Comparison of ENCODE assay signal across 1 fruit fly cellular context in the genomic region with DNA sequence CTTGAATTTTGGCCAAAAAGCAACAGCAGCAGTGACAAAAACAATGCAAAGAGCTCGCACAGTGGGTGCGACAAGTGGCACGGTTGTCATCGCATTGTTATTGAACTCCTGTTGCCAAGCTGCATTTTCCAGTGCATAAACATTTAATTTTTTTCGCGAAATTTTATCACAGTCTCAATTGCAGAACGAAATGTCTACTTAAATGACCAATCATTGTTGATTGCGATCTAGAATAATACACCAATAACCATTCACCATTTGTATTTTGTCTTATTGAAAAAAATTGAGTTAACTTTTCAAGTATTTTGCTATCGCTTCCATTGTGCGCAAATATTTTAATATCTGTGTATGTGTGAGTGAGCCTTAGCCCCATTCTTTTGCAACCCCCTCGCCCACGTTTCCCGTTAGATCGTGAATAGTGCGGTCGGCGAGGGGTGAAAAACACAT.
A peak's percentile ranks its signal among the peaks of the same experiment; 100 is the strongest.
TF ChIP-seq lines count a peak whose summit lies in the region.

No protein-coding gene starts in this region.

TF ChIP-seq in whole organism, embryonic, 481 proteins besides CTCF, POLR2A, EP300 and RAD21 (continued from another document and continues in another):
- TF ChIP-seq lilli (GFP tag; optimal IDR thresholded peaks at IDR 0.05; lab: Kevin White, UChicago) (peak; percentile 41), peb (GFP tag; IDR thresholded peaks at IDR 0.05; lab: Robert Waterston, UW) (no peak), eve (GFP tag; optimal IDR thresholded peaks at IDR 0.05; lab: Kevin White, UChicago) (no peak), sisA (GFP tag; IDR thresholded peaks at IDR 0.05; lab: Robert Waterston, UW) (no peak), Rfx (GFP tag; IDR thresholded peaks at IDR 0.05; lab: Robert Waterston, UW) (peak; percentile 63), CG34376 (GFP tag; optimal IDR thresholded peaks at IDR 0.05; lab: Kevin White, UChicago) (no peak), CG3281 (GFP tag; optimal IDR thresholded peaks at IDR 0.05; lab: Kevin White, UChicago) (no peak), CG9932 (GFP tag; IDR thresholded peaks at IDR 0.05; lab: Robert Waterston, UW) (peak; percentile 59), CG12236 (GFP tag; optimal IDR thresholded peaks at IDR 0.05; lab: Kevin White, UChicago) (no peak), Stat92E (GFP tag; optimal IDR thresholded peaks at IDR 0.05; lab: Kevin White, UChicago) (no peak), NC2β (GFP tag; optimal IDR thresholded peaks at IDR 0.05; lab: Kevin White, UChicago) (no peak), CG5180 (GFP tag; optimal IDR thresholded peaks at IDR 0.05; lab: Kevin White, UChicago) (no peak), CG8089 (GFP tag; optimal IDR thresholded peaks at IDR 0.05; lab: Kevin White, UChicago) (no peak), CG11696 (GFP tag; IDR thresholded peaks at IDR 0.05; lab: Robert Waterston, UW) (no peak), Poxn (GFP tag; IDR thresholded peaks at IDR 0.05; lab: Robert Waterston, UW) (no peak), toy (GFP tag; IDR thresholded peaks at IDR 0.05; lab: Robert Waterston, UW) (no peak), ftz-f1 (GFP tag; optimal IDR thresholded peaks at IDR 0.05; lab: Kevin White, UChicago) (no peak), CG34422 (GFP tag; IDR thresholded peaks at IDR 0.05; lab: Robert Waterston, UW) (no peak; the same call in 2 of the 3 replicates), crp (GFP tag; optimal IDR thresholded peaks at IDR 0.05; lab: Kevin White, UChicago) (no peak), CG12155 (GFP tag; optimal IDR thresholded peaks at IDR 0.05; lab: Kevin White, UChicago) (peak; percentile 22), ken (GFP tag; IDR thresholded peaks at IDR 0.05; lab: Robert Waterston, UW) (no peak), Atf-2 (GFP tag; optimal IDR thresholded peaks at IDR 0.05; lab: Kevin White, UChicago) (peak; percentile 37), CG43689 (GFP tag; IDR thresholded peaks at IDR 0.05; lab: Robert Waterston, UW) (no peak), CG1647 (GFP tag; optimal IDR thresholded peaks at IDR 0.05; lab: Kevin White, UChicago) (no peak), CG13624 (GFP tag; optimal IDR thresholded peaks at IDR 0.05; lab: Kevin White, UChicago) (no peak), chm (GFP tag; IDR thresholded peaks at IDR 0.05; lab: Robert Waterston, UW) (no peak), CG17802 (tag; optimal IDR thresholded peaks at IDR 0.05; lab: Kevin White, UChicago) (no peak), Scr (GFP tag; IDR thresholded peaks at IDR 0.05; lab: Robert Waterston, UW; ENCODE audit: partially characterized antibody) (no peak), jumu (GFP tag; optimal IDR thresholded peaks at IDR 0.05; lab: Kevin White, UChicago) (peak; percentile 3), sqz (GFP tag; optimal IDR thresholded peaks at IDR 0.05; lab: Kevin White, UChicago) (no peak), CG4360 (GFP tag; IDR thresholded peaks at IDR 0.05; lab: Robert Waterston, UW) (no peak), NK7.1 (GFP tag; optimal IDR thresholded peaks at IDR 0.05; lab: Kevin White, UChicago) (peak; percentile 10), B-H2 (GFP tag; optimal IDR thresholded peaks at IDR 0.05; lab: Kevin White, UChicago) (no peak), Aef1 (GFP tag; IDR thresholded peaks at IDR 0.05; lab: Robert Waterston, UW) (no peak), CG42726 (GFP tag; IDR thresholded peaks at IDR 0.05; lab: Robert Waterston, UW; ENCODE audit: partially characterized antibody) (no peak), lov (optimal IDR thresholded peaks at IDR 0.05; lab: Kevin White, UChicago) (no peak), lov (GFP tag; IDR thresholded peaks at IDR 0.05; lab: Robert Waterston, UW) (no peak), tna (GFP tag; IDR thresholded peaks at IDR 0.05; lab: Robert Waterston, UW; ENCODE audit: partially characterized antibody) (no peak), CG33557 (GFP tag; optimal IDR thresholded peaks at IDR 0.05; lab: Kevin White, UChicago) (no peak), H2.0 (GFP tag; IDR thresholded peaks at IDR 0.05; lab: Robert Waterston, UW) (no peak), CG33213 (GFP tag; optimal IDR thresholded peaks at IDR 0.05; lab: Kevin White, UChicago) (no peak), eyg (GFP tag; optimal IDR thresholded peaks at IDR 0.05; lab: Kevin White, UChicago) (no peak), Hr3 (GFP tag; optimal IDR thresholded peaks at IDR 0.05; lab: Kevin White, UChicago) (no peak), nmo (GFP tag; optimal IDR thresholded peaks at IDR 0.05; lab: Kevin White, UChicago) (no peak), Myb (GFP tag; optimal IDR thresholded peaks at IDR 0.05; lab: Kevin White, UChicago) (peak; percentile 29), C15 (GFP tag; IDR thresholded peaks at IDR 0.05; lab: Robert Waterston, UW) (no peak), gro (GFP tag; optimal IDR thresholded peaks at IDR 0.05; lab: Kevin White, UChicago) (no peak), CG8359 (GFP tag; optimal IDR thresholded peaks at IDR 0.05; lab: Kevin White, UChicago; ENCODE audit: borderline replicate concordance) (no peak), Bteb2 (GFP tag; optimal IDR thresholded peaks at IDR 0.05; lab: Kevin White, UChicago) (no peak), cas (GFP tag; IDR thresholded peaks at IDR 0.05; lab: Robert Waterston, UW) (no peak), CG13424 (tag; optimal IDR thresholded peaks at IDR 0.05; lab: Kevin White, UChicago) (no peak), CG2875 (GFP tag; optimal IDR thresholded peaks at IDR 0.05; lab: Kevin White, UChicago) (no peak), bigmax (GFP tag; optimal IDR thresholded peaks at IDR 0.05; lab: Kevin White, UChicago) (no peak), pb (GFP tag; optimal IDR thresholded peaks at IDR 0.05; lab: Kevin White, UChicago) (peak; percentile 11), CG17568 (GFP tag; optimal IDR thresholded peaks at IDR 0.05; lab: Kevin White, UChicago) (no peak), Ptx1 (GFP tag; IDR thresholded peaks at IDR 0.05; lab: Robert Waterston, UW) (no peak), insv (GFP tag; optimal IDR thresholded peaks at IDR 0.05; lab: Kevin White, UChicago) (no peak), Awh (GFP tag; IDR thresholded peaks at IDR 0.05; lab: Robert Waterston, UW) (no peak), CG12769 (tag; optimal IDR thresholded peaks at IDR 0.05; lab: Kevin White, UChicago) (peak; percentile 44), Oaz (GFP tag; IDR thresholded peaks at IDR 0.05; lab: Robert Waterston, UW) (no peak), CG7987 (GFP tag; optimal IDR thresholded peaks at IDR 0.05; lab: Kevin White, UChicago) (no peak), gem (tag; optimal IDR thresholded peaks at IDR 0.05; lab: Kevin White, UChicago) (no peak), D19A (tag; optimal IDR thresholded peaks at IDR 0.05; lab: Kevin White, UChicago) (no peak), jing (GFP tag; optimal IDR thresholded peaks at IDR 0.05; lab: Kevin White, UChicago) (no peak), CG10366 (GFP tag; IDR thresholded peaks at IDR 0.05; lab: Robert Waterston, UW) (no peak), CoRest (tag; optimal IDR thresholded peaks at IDR 0.05; lab: Kevin White, UChicago) (peak; percentile 50), fru (optimal IDR thresholded peaks at IDR 0.05; lab: Kevin White, UChicago) (no peak), Sin3A (optimal IDR thresholded peaks at IDR 0.05; lab: Kevin White, UChicago) (no peak), CG1233 (GFP tag; optimal IDR thresholded peaks at IDR 0.05; lab: Kevin White, UChicago) (no peak), hbn (GFP tag; IDR thresholded peaks at IDR 0.05; lab: Robert Waterston, UW; ENCODE audit: partially characterized antibody) (no peak), Bdp1 (GFP tag; optimal IDR thresholded peaks at IDR 0.05; lab: Kevin White, UChicago) (no peak), sna (GFP tag; IDR thresholded peaks at IDR 0.05; lab: Robert Waterston, UW; ENCODE audit: partially characterized antibody) (no peak), CG3838 (GFP tag; optimal IDR thresholded peaks at IDR 0.05; lab: Kevin White, UChicago) (no peak), bowl (GFP tag; IDR thresholded peaks at IDR 0.05; lab: Robert Waterston, UW) (no peak), MBD-R2 (GFP tag; IDR thresholded peaks at IDR 0.05; lab: Robert Waterston, UW) (no peak), CG12219 (GFP tag; optimal IDR thresholded peaks at IDR 0.05; lab: Kevin White, UChicago) (no peak), CG3065 (GFP tag; optimal IDR thresholded peaks at IDR 0.05; lab: Kevin White, UChicago) (no peak), Six4 (GFP tag; optimal IDR thresholded peaks at IDR 0.05; lab: Kevin White, UChicago) (no peak), CG4282 (GFP tag; optimal IDR thresholded peaks at IDR 0.05; lab: Kevin White, UChicago) (peak; percentile 16), CG11504 (tag; optimal IDR thresholded peaks at IDR 0.05; lab: Kevin White, UChicago) (no peak), crol (GFP tag; IDR thresholded peaks at IDR 0.05; lab: Robert Waterston, UW) (peak; percentile 77), tx (GFP tag; optimal IDR thresholded peaks at IDR 0.05; lab: Kevin White, UChicago) (no peak), CG17328 (GFP tag; IDR thresholded peaks at IDR 0.05; lab: Robert Waterston, UW) (no peak), ind (GFP tag; optimal IDR thresholded peaks at IDR 0.05; lab: Kevin White, UChicago) (no peak), Jarid2 (GFP tag; optimal IDR thresholded peaks at IDR 0.05; lab: Kevin White, UChicago) (no peak), CG15696 (tag; optimal IDR thresholded peaks at IDR 0.05; lab: Kevin White, UChicago) (no peak), CG7745 (tag; optimal IDR thresholded peaks at IDR 0.05; lab: Kevin White, UChicago) (no peak), NC2α (GFP tag; optimal IDR thresholded peaks at IDR 0.05; lab: Kevin White, UChicago) (no peak), CG4707 (GFP tag; optimal IDR thresholded peaks at IDR 0.05; lab: Kevin White, UChicago) (no peak), Asciz (GFP tag; optimal IDR thresholded peaks at IDR 0.05; lab: Kevin White, UChicago) (no peak), NfI (GFP tag; optimal IDR thresholded peaks at IDR 0.05; lab: Kevin White, UChicago) (no peak), Elba2 (GFP tag; optimal IDR thresholded peaks at IDR 0.05; lab: Kevin White, UChicago) (no peak), p53 (GFP tag; optimal IDR thresholded peaks at IDR 0.05; lab: Kevin White, UChicago) (no peak), seq (GFP tag; IDR thresholded peaks at IDR 0.05; lab: Robert Waterston, UW) (no peak), HLH4C (GFP tag; IDR thresholded peaks at IDR 0.05; lab: Robert Waterston, UW; ENCODE audit: partially characterized antibody) (no peak), Sox100B (GFP tag; optimal IDR thresholded peaks at IDR 0.05; lab: Kevin White, UChicago) (no peak), CG7556 (GFP tag; optimal IDR thresholded peaks at IDR 0.05; lab: Kevin White, UChicago) (no peak), Lhr (GFP tag; optimal IDR thresholded peaks at IDR 0.05; lab: Kevin White, UChicago) (no peak), bbx (GFP tag; IDR thresholded peaks at IDR 0.05; lab: Robert Waterston, UW; ENCODE audit: partially characterized antibody) (no peak), gt (GFP tag; IDR thresholded peaks at IDR 0.05; lab: Robert Waterston, UW) (no peak), Deaf1 (tag; optimal IDR thresholded peaks at IDR 0.05; lab: Kevin White, UChicago) (no peak), crc (GFP tag; optimal IDR thresholded peaks at IDR 0.05; lab: Kevin White, UChicago) (peak; percentile 1), CG4404 (GFP tag; IDR thresholded peaks at IDR 0.05; lab: Robert Waterston, UW) (no peak), Dref (GFP tag; IDR thresholded peaks at IDR 0.05; lab: Robert Waterston, UW) (no peak), CG9817 (tag; optimal IDR thresholded peaks at IDR 0.05; lab: Kevin White, UChicago) (no peak), CG14014 (GFP tag; IDR thresholded peaks at IDR 0.05; lab: Robert Waterston, UW) (peak; percentile 43; the same call in 1 of the 2 replicates), gfzf (GFP tag; optimal IDR thresholded peaks at IDR 0.05; lab: Kevin White, UChicago) (no peak), CG10959 (GFP tag; IDR thresholded peaks at IDR 0.05; lab: Robert Waterston, UW) (no peak), CG11723 (GFP tag; optimal IDR thresholded peaks at IDR 0.05; lab: Kevin White, UChicago) (no peak), CG30431 (GFP tag; optimal IDR thresholded peaks at IDR 0.05; lab: Kevin White, UChicago) (no peak), abd-A (tag; optimal IDR thresholded peaks at IDR 0.05; lab: Kevin White, UChicago) (no peak), chinmo (GFP tag; IDR thresholded peaks at IDR 0.05; lab: Robert Waterston, UW; ENCODE audit: partially characterized antibody) (no peak), scrt (GFP tag; optimal IDR thresholded peaks at IDR 0.05; lab: Kevin White, UChicago) (no peak), Hmr (GFP tag; optimal IDR thresholded peaks at IDR 0.05; lab: Kevin White, UChicago) (no peak), ac (GFP tag; optimal IDR thresholded peaks at IDR 0.05; lab: Kevin White, UChicago) (no peak), shn (GFP tag; optimal IDR thresholded peaks at IDR 0.05; lab: Kevin White, UChicago) (peak; percentile 40), Fer2 (tag; optimal IDR thresholded peaks at IDR 0.05; lab: Kevin White, UChicago) (no peak), CG15073 (GFP tag; optimal IDR thresholded peaks at IDR 0.05; lab: Kevin White, UChicago) (no peak), Atf3 (GFP tag; optimal IDR thresholded peaks at IDR 0.05; lab: Kevin White, UChicago) (no peak), Mrtf (GFP tag; IDR thresholded peaks at IDR 0.05; lab: Robert Waterston, UW) (no peak), Eip74EF (GFP tag; optimal IDR thresholded peaks at IDR 0.05; lab: Kevin White, UChicago) (no peak), Dip2 (GFP tag; IDR thresholded peaks at IDR 0.05; lab: Robert Waterston, UW) (no peak), Optix (GFP tag; IDR thresholded peaks at IDR 0.05; lab: Robert Waterston, UW) (no peak), Hmx (GFP tag; optimal IDR thresholded peaks at IDR 0.05; lab: Kevin White, UChicago) (no peak), CG4730 (GFP tag; IDR thresholded peaks at IDR 0.05; lab: Robert Waterston, UW) (no peak), CG13775 (GFP tag; optimal IDR thresholded peaks at IDR 0.05; lab: Kevin White, UChicago) (peak; percentile 25), CG10543 (GFP tag; optimal IDR thresholded peaks at IDR 0.05; lab: Kevin White, UChicago) (no peak), CG11093 (GFP tag; IDR thresholded peaks at IDR 0.05; lab: Robert Waterston, UW) (no peak), maf-S (GFP tag; optimal IDR thresholded peaks at IDR 0.05; lab: Kevin White, UChicago) (peak; percentile 6), gcm2 (GFP tag; optimal IDR thresholded peaks at IDR 0.05; lab: Kevin White, UChicago) (no peak), rib (GFP tag; IDR thresholded peaks at IDR 0.05; lab: Robert Waterston, UW) (no peak), CG11247 (GFP tag; IDR thresholded peaks at IDR 0.05; lab: Robert Waterston, UW) (no peak), CG2116 (GFP tag; optimal IDR thresholded peaks at IDR 0.05; lab: Kevin White, UChicago) (no peak)
